Fruit fly (Drosophila melanogaster) whole organism, embryonic: ENCODE measurements around the gene CG7601.
A peak's percentile ranks its signal among the peaks of the same experiment; 100 is the strongest.

Source experiments
- ATbp ChIP-seq: fragments of 200-800 bp; sonication (Bioruptor generic); optimal IDR thresholded peaks from 2 replicates; lab custom pipeline; 2017; ENCODE audit warnings: missing biosample characterization, mild to moderate bottlenecking, missing genetic modification characterization, missing genetic modification reagents
- Abd-B ChIP-seq: fragments of 200-800 bp; sonication (Bioruptor generic); optimal IDR thresholded peaks from 2 replicates; lab custom pipeline; 2018; ENCODE audit warnings: missing biosample characterization, mild to moderate bottlenecking, missing genetic modification characterization, moderate library complexity
- CG10366 ChIP-seq: fragments of 200-800 bp; sonication (Bioruptor generic); IDR thresholded peaks from 2 replicates; pipeline ENCODE4 v1.3.6; 2022; ENCODE audit warnings: missing biosample characterization, missing genetic modification characterization
- CG10431 ChIP-seq: fragments of 200-800 bp; sonication (Bioruptor generic); optimal IDR thresholded peaks from 3 replicates; lab custom pipeline; 2018; ENCODE audit warnings: missing biosample characterization, mild to moderate bottlenecking, missing genetic modification characterization
- CG11504 ChIP-seq: fragments of 200-800 bp; sonication (Bioruptor generic); optimal IDR thresholded peaks from 3 replicates; lab custom pipeline; 2019; ENCODE audit warnings: missing biosample characterization, mild to moderate bottlenecking, missing genetic modification characterization, moderate library complexity
- CG18476 ChIP-seq: fragments of 200-800 bp; sonication (Bioruptor generic); optimal IDR thresholded peaks from 2 replicates; lab custom pipeline; 2016; ENCODE audit warnings: missing biosample characterization, mild to moderate bottlenecking, missing genetic modification characterization
- CG18619 ChIP-seq: fragments of 200-800 bp; sonication (Bioruptor generic); optimal IDR thresholded peaks from 3 replicates; lab custom pipeline; 2017; ENCODE audit warnings: missing biosample characterization, mild to moderate bottlenecking, missing genetic modification characterization
- CG2875 ChIP-seq: fragments of 200-800 bp; sonication (Bioruptor generic); optimal IDR thresholded peaks from 2 replicates; lab custom pipeline; 2017; ENCODE audit warnings: missing biosample characterization, mild to moderate bottlenecking, missing genetic modification characterization, missing genetic modification reagents
- CG30403 ChIP-seq: fragments of 200-800 bp; sonication (Bioruptor generic); optimal IDR thresholded peaks from 3 replicates; lab custom pipeline; 2016; ENCODE audit warnings: missing biosample characterization, missing genetic modification characterization
- CG34224 ChIP-seq: fragments of 200-800 bp; sonication (Bioruptor generic); IDR thresholded peaks from 3 replicates; pipeline ENCODE4 v1.3.6; 2022; ENCODE audit warnings: missing biosample characterization, missing genetic modification characterization; ENCODE audit not compliant: partially characterized antibody
- CG42726 ChIP-seq: fragments of 200-800 bp; sonication (Bioruptor generic); IDR thresholded peaks from 2 replicates; pipeline ENCODE4 v1.3.6; 2022; ENCODE audit warnings: missing biosample characterization, missing genetic modification characterization; ENCODE audit not compliant: partially characterized antibody
- CG7839 ChIP-seq: fragments of 200-800 bp; sonication (Bioruptor generic); optimal IDR thresholded peaks from 3 replicates; lab custom pipeline; 2018; ENCODE audit warnings: missing biosample characterization, mild to moderate bottlenecking, missing genetic modification characterization, moderate library complexity
- CG8388 ChIP-seq: fragments of 200-800 bp; sonication (Bioruptor generic); optimal IDR thresholded peaks from 2 replicates; lab custom pipeline; 2019; ENCODE audit warnings: missing biosample characterization, mild to moderate bottlenecking, missing genetic modification characterization, moderate library complexity
- CoRest ChIP-seq: fragments of 200-800 bp; sonication (Bioruptor generic); optimal IDR thresholded peaks from 3 replicates; lab custom pipeline; 2018; ENCODE audit warnings: missing biosample characterization, mild to moderate bottlenecking, missing genetic modification characterization, moderate library complexity
- Dek ChIP-seq: fragments of 200-800 bp; sonication (Bioruptor generic); optimal IDR thresholded peaks from 3 replicates; lab custom pipeline; 2019; ENCODE audit warnings: missing biosample characterization, mild to moderate bottlenecking, missing genetic modification characterization, moderate library complexity
- Dref ChIP-seq: fragments of 200-800 bp; sonication (Bioruptor generic); IDR thresholded peaks from 2 replicates; pipeline ENCODE4 v1.3.6; 2022; ENCODE audit warnings: missing biosample characterization, missing genetic modification characterization
- Fer2 ChIP-seq: fragments of 200-800 bp; sonication (Bioruptor generic); optimal IDR thresholded peaks from 2 replicates; lab custom pipeline; 2018; ENCODE audit warnings: missing biosample characterization, mild to moderate bottlenecking, missing genetic modification characterization, moderate library complexity
- Hmr ChIP-seq: fragments of 200-800 bp; sonication (Bioruptor generic); optimal IDR thresholded peaks from 3 replicates; lab custom pipeline; 2017; ENCODE audit warnings: mild to moderate bottlenecking, missing biosample characterization, missing genetic modification reagents, missing genetic modification characterization
- Lim3 ChIP-seq: fragments of 200-800 bp; sonication (Bioruptor generic); IDR thresholded peaks from 2 replicates; pipeline ENCODE4 v1.3.6; 2022; ENCODE audit warnings: missing biosample characterization, missing genetic modification characterization
- Meics ChIP-seq: fragments of 200-800 bp; sonication (Bioruptor generic); optimal IDR thresholded peaks from 2 replicates; lab custom pipeline; 2017; ENCODE audit warnings: missing biosample characterization, mild to moderate bottlenecking, missing genetic modification characterization
- Side ChIP-seq: fragments of 200-800 bp; sonication (Bioruptor generic); optimal IDR thresholded peaks from 2 replicates; lab custom pipeline; 2016; ENCODE audit warnings: missing biosample characterization, missing genetic modification characterization
- bsh ChIP-seq, 2 experiments: fragments of 200-800 bp; sonication (Bioruptor generic); optimal IDR thresholded peaks; 2 replicates each; lab custom pipeline; 2017 to 2018; ENCODE audit warnings: mild to moderate bottlenecking in 2 of 2, missing biosample characterization in 2 of 2, missing genetic modification characterization in 2 of 2, moderate library complexity in 1 of 2
- chm ChIP-seq: fragments of 200-800 bp; sonication (Bioruptor generic); IDR thresholded peaks from 2 replicates; pipeline ENCODE4 v1.3.6; 2022; ENCODE audit warnings: missing biosample characterization, missing genetic modification characterization
- chn ChIP-seq: fragments of 200-800 bp; sonication (Bioruptor generic); optimal IDR thresholded peaks from 2 replicates; lab custom pipeline; 2016; ENCODE audit warnings: missing biosample characterization, missing genetic modification characterization
- corto ChIP-seq: fragments of 200-800 bp; sonication (Bioruptor generic); optimal IDR thresholded peaks from 2 replicates; lab custom pipeline; 2016; ENCODE audit warnings: missing biosample characterization, mild to moderate bottlenecking, missing genetic modification characterization, moderate library complexity
- crc ChIP-seq: fragments of 200-800 bp; sonication (Bioruptor generic); optimal IDR thresholded peaks from 2 replicates; lab custom pipeline; 2016; ENCODE audit warnings: missing biosample characterization, missing genetic modification characterization
- eve ChIP-seq, 2 experiments: fragments of >200 bp; optimal IDR thresholded peaks; 2 replicates each; lab custom pipeline; 2017; ENCODE audit warnings: missing biosample characterization in 2 of 2, missing genetic modification characterization in 2 of 2
- fd64A ChIP-seq: fragments of 200-800 bp; sonication (Bioruptor generic); optimal IDR thresholded peaks from 3 replicates; lab custom pipeline; 2018; ENCODE audit warnings: missing biosample characterization, mild to moderate bottlenecking, missing genetic modification characterization
- gsb ChIP-seq: fragments of 200-800 bp; sonication (Bioruptor generic); IDR thresholded peaks from 2 replicates; pipeline ENCODE4 v1.3.6; 2022; ENCODE audit warnings: missing biosample characterization, missing genetic modification characterization
- gsb-n ChIP-seq: fragments of 200-800 bp; sonication (Bioruptor generic); optimal IDR thresholded peaks from 3 replicates; lab custom pipeline; 2018; ENCODE audit warnings: missing biosample characterization, mild to moderate bottlenecking, missing genetic modification characterization
- gt ChIP-seq: fragments of 200-800 bp; sonication (Bioruptor generic); IDR thresholded peaks from 2 replicates; pipeline ENCODE4 v1.3.6; 2022; ENCODE audit warnings: missing biosample characterization, missing genetic modification characterization
- h ChIP-seq: fragments of >200 bp; optimal IDR thresholded peaks from 2 replicates; lab custom pipeline; 2017
- ham ChIP-seq: fragments of 200-800 bp; sonication (Bioruptor generic); IDR thresholded peaks from 2 replicates; pipeline ENCODE4 v1.3.6; 2022; ENCODE audit warnings: missing biosample characterization, missing genetic modification characterization
- her ChIP-seq: fragments of 200-800 bp; sonication (Bioruptor generic); optimal IDR thresholded peaks from 2 replicates; lab custom pipeline; 2016; ENCODE audit warnings: missing biosample characterization, missing genetic modification characterization
- insv ChIP-seq, 2 experiments: fragments of 200-800 bp; sonication (Bioruptor generic); optimal IDR thresholded peaks; 3 replicates each; lab custom pipeline; 2016 to 2018; ENCODE audit warnings: missing biosample characterization in 2 of 2, missing genetic modification characterization in 2 of 2
- lov ChIP-seq, 2 experiments: fragments of 200-800 bp in 1 of 2; fragments of >200 bp in 1 of 2; sonication (Bioruptor generic) in 1 of 2; IDR thresholded peaks in 1 of 2; optimal IDR thresholded peaks in 1 of 2; 2 replicates in 1 of 2; 3 replicates in 1 of 2; pipeline versions ENCODE4 v1.3.6 to Lab custom; 2017 to 2022; ENCODE audit warnings: missing biosample characterization in 1 of 2, missing genetic modification characterization in 1 of 2
- p53 ChIP-seq: fragments of 200-800 bp; sonication (Bioruptor generic); optimal IDR thresholded peaks from 2 replicates; lab custom pipeline; 2016; ENCODE audit warnings: missing biosample characterization, missing genetic modification characterization
- peb ChIP-seq: fragments of 200-800 bp; sonication (Bioruptor generic); IDR thresholded peaks from 2 replicates; pipeline ENCODE4 v1.3.6; 2022; ENCODE audit warnings: missing biosample characterization, missing genetic modification characterization
- phol ChIP-seq: fragments of 200-800 bp; sonication (Bioruptor generic); optimal IDR thresholded peaks from 3 replicates; lab custom pipeline; 2018; ENCODE audit warnings: missing biosample characterization, mild to moderate bottlenecking, missing genetic modification characterization, moderate library complexity
- prd ChIP-seq, 3 experiments: fragments of >200 bp in 2 of 3; fragments of 200-800 bp in 1 of 3; sonication (Bioruptor generic) in 1 of 3; optimal IDR thresholded peaks in 2 of 3; IDR thresholded peaks in 1 of 3; 2 replicates in 2 of 3; 3 replicates in 1 of 3; pipeline versions ENCODE4 v1.3.6 to Lab custom; 2017 to 2022; ENCODE audit warnings: missing biosample characterization in 1 of 3, missing genetic modification characterization in 1 of 3
- rib ChIP-seq: fragments of 200-800 bp; sonication (Bioruptor generic); IDR thresholded peaks from 2 replicates; pipeline ENCODE4 v1.3.6; 2022; ENCODE audit warnings: missing biosample characterization, missing genetic modification characterization
- sim ChIP-seq: fragments of 200-800 bp; sonication (Bioruptor generic); IDR thresholded peaks from 2 replicates; pipeline ENCODE4 v1.3.6; 2022; ENCODE audit warnings: missing biosample characterization, missing genetic modification characterization
- sima ChIP-seq: fragments of 200-800 bp; sonication (Bioruptor generic); optimal IDR thresholded peaks from 2 replicates; lab custom pipeline; 2016; ENCODE audit warnings: missing biosample characterization, missing genetic modification characterization
- slp2 ChIP-seq: fragments of 200-800 bp; sonication (Bioruptor generic); optimal IDR thresholded peaks from 2 replicates; lab custom pipeline; 2016; ENCODE audit warnings: missing biosample characterization, missing genetic modification characterization
- stwl ChIP-seq: fragments of 200-800 bp; sonication (Bioruptor generic); optimal IDR thresholded peaks from 3 replicates; lab custom pipeline; 2018; ENCODE audit warnings: missing biosample characterization, mild to moderate bottlenecking, missing genetic modification characterization, moderate library complexity
- toy ChIP-seq: fragments of 200-800 bp; sonication (Bioruptor generic); IDR thresholded peaks from 2 replicates; pipeline ENCODE4 v1.3.6; 2022; ENCODE audit warnings: missing biosample characterization, missing genetic modification characterization
- unpg ChIP-seq: fragments of 200-800 bp; sonication (Bioruptor generic); optimal IDR thresholded peaks from 3 replicates; lab custom pipeline; 2018; ENCODE audit warnings: missing biosample characterization, mild to moderate bottlenecking, missing genetic modification characterization, moderate library complexity
- vfl ChIP-seq: fragments of 200-800 bp; sonication (Bioruptor generic); optimal IDR thresholded peaks from 2 replicates; lab custom pipeline; 2016; ENCODE audit warnings: missing biosample characterization, missing genetic modification characterization
- wor ChIP-seq: fragments of 200-800 bp; sonication (Bioruptor generic); IDR thresholded peaks from 2 replicates; pipeline ENCODE4 v1.3.6; 2022; ENCODE audit warnings: missing biosample characterization, missing genetic modification characterization

Gene CG7601

dm6 chr3R:29773833-29774324 is 37.3 kb upstream of the CG7601 start (continued):
- TF ChIP-seq Meics (GFP tag; lab: Kevin White, UChicago) = peak; percentile 76
- TF ChIP-seq rib (GFP tag; lab: Robert Waterston, UW) = peak; percentile 56
- TF ChIP-seq ATbp (GFP tag; lab: Kevin White, UChicago) = peak; percentile 18
- TF ChIP-seq fd64A (GFP tag; lab: Kevin White, UChicago) = no peak
- peak; percentile 50 for TF ChIP-seq CG8388 (GFP tag; lab: Kevin White, UChicago)
- TF ChIP-seq CG10431 (GFP tag; lab: Kevin White, UChicago) = no peak
- no peak for TF ChIP-seq gsb-n (tag; lab: Kevin White, UChicago)
- peak; percentile 58 for TF ChIP-seq her (GFP tag; lab: Kevin White, UChicago)
- TF ChIP-seq ham (GFP tag; lab: Robert Waterston, UW) = peak; percentile 69; the same call in 1 of the 2 replicates
- TF ChIP-seq phol (tag; lab: Kevin White, UChicago) = peak; percentile 67
- TF ChIP-seq chn (GFP tag; lab: Kevin White, UChicago) = peak; percentile 53
- TF ChIP-seq sima = no peak
- no peak for TF ChIP-seq CG34224 (GFP tag; lab: Robert Waterston, UW)
- TF ChIP-seq chm (GFP tag; lab: Robert Waterston, UW) = peak; percentile 53; the same call in 1 of the 2 replicates
- peak; percentile 59 for TF ChIP-seq CG18476
- TF ChIP-seq gsb (GFP tag; lab: Robert Waterston, UW) = peak; percentile 74
- TF ChIP-seq CG7839 (tag; lab: Kevin White, UChicago) = peak; percentile 85
- TF ChIP-seq slp2 (GFP tag; lab: Kevin White, UChicago) = peak; percentile 59
- peak; percentile 82 for TF ChIP-seq CG30403
- TF ChIP-seq CG11504 (tag; lab: Kevin White, UChicago) = peak; percentile 78
- peak; percentile 88 for TF ChIP-seq CoRest (tag; lab: Kevin White, UChicago)
- no peak for TF ChIP-seq corto (GFP tag; lab: Kevin White, UChicago)
- peak; percentile 52; the same call in 1 of the 2 replicates for TF ChIP-seq peb (GFP tag; lab: Robert Waterston, UW)
- no peak for TF ChIP-seq sim
- TF ChIP-seq Hmr (GFP tag; lab: Kevin White, UChicago) = peak; percentile 80
- TF ChIP-seq eve (GFP tag; optimal IDR thresholded peaks at IDR 0.05; lab: Kevin White, UChicago) = peak in 1 of 2 experiments; percentile 96
- TF ChIP-seq Dref = no peak
- TF ChIP-seq bsh (GFP tag; optimal IDR thresholded peaks at IDR 0.05; lab: Kevin White, UChicago) = peak; percentile 56 to 57
- peak; percentile 64 for TF ChIP-seq vfl
- TF ChIP-seq Dek (tag; lab: Kevin White, UChicago) = peak; percentile 71
- peak; percentile 78 for TF ChIP-seq CG18619 (GFP tag; lab: Kevin White, UChicago)
- TF ChIP-seq Abd-B (GFP tag; lab: Kevin White, UChicago) = peak; percentile 89
- no peak for TF ChIP-seq h (lab: Kevin White, UChicago)
- no peak for TF ChIP-seq CG42726 (GFP tag; lab: Robert Waterston, UW)
- TF ChIP-seq gt (GFP tag; lab: Robert Waterston, UW) = no peak
- peak; percentile 34 for TF ChIP-seq Side (GFP tag; lab: Kevin White, UChicago)
- peak; percentile 36 for TF ChIP-seq CG2875 (GFP tag; lab: Kevin White, UChicago)
- TF ChIP-seq CG10366 = peak; percentile 66
- peak; percentile 74 for TF ChIP-seq toy (GFP tag; lab: Robert Waterston, UW)
- no peak for TF ChIP-seq insv (GFP tag; optimal IDR thresholded peaks at IDR 0.05; lab: Kevin White, UChicago)
- peak; percentile 55 for TF ChIP-seq crc (GFP tag; lab: Kevin White, UChicago)
- peak; percentile 68; the same call in 1 of the 2 replicates for TF ChIP-seq wor (GFP tag; lab: Robert Waterston, UW)
- peak; percentile 62 for TF ChIP-seq Fer2
- no peak for TF ChIP-seq lov (optimal IDR thresholded peaks at IDR 0.05; lab: Kevin White, UChicago)
- TF ChIP-seq lov (GFP tag; IDR thresholded peaks at IDR 0.05; lab: Robert Waterston, UW) = no peak
- peak; percentile 53 for TF ChIP-seq unpg (GFP tag; lab: Kevin White, UChicago)
- no peak for TF ChIP-seq Lim3 (GFP tag; lab: Robert Waterston, UW)
- TF ChIP-seq stwl = no peak
- TF ChIP-seq prd (optimal IDR thresholded peaks at IDR 0.05; lab: Kevin White, UChicago) = no peak
- peak; percentile 80 for TF ChIP-seq prd (GFP tag; IDR thresholded peaks at IDR 0.05; lab: Robert Waterston, UW)
- TF ChIP-seq p53 (GFP tag; lab: Kevin White, UChicago) = peak; percentile 26
